Worm (Caenorhabditis elegans): ENCODE measurements around the gene phg-1.

DNA sequence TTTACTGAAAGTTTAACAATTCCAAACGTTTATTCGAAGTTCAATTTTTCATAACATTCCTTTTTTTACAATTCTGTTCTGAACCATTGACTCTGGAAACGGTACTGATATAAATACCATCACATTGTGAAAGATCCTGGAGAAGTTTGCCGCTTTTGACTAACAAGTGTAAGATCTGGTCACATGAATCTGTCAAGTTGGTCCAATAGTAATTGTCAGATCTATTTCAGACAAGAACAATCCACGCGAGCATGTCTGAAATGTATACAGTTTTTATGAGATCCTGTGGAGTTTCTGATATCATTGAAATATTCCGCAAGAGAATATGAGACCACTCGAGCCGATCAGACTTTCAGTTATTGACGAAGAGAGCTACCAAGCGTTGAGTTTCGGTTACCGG is 44.3 kb upstream of the phg-1 start:
- TF ChIP-seq klf-2 (GFP tag; conservative IDR thresholded peaks at IDR 0.05) (no peak), cog-1 (tag; optimal IDR thresholded peaks at IDR 0.05) (no peak), ztf-29 (GFP tag; IDR thresholded peaks at IDR 0.05) (no peak), tab-1 (GFP tag; IDR thresholded peaks at IDR 0.05) (no peak), flt-1 (GFP tag; IDR thresholded peaks at IDR 0.05) (no peak), ztf-23 (GFP tag; IDR thresholded peaks at IDR 0.05) (no peak), T22C8.4 (GFP tag; IDR thresholded peaks at IDR 0.05) (no peak)
